Fruit fly (Drosophila melanogaster) whole organism, embryonic: ENCODE data around the gene Trf4-1.
A peak's percentile ranks its signal among the peaks of the same experiment; 100 is the strongest.

Experiments
- ATbp ChIP-seq: fragments of 200-800 bp; sonication (Bioruptor generic); optimal IDR thresholded peaks from 2 replicates; lab custom pipeline; 2017; ENCODE audit warnings: missing biosample characterization, mild to moderate bottlenecking, missing genetic modification characterization, missing genetic modification reagents
- CG10959 ChIP-seq: fragments of 200-800 bp; sonication (Bioruptor generic); IDR thresholded peaks from 2 replicates; pipeline ENCODE4 v1.3.6; 2022; ENCODE audit warnings: missing biosample characterization, missing genetic modification characterization
- CG11398 ChIP-seq: fragments of 200-800 bp; sonication (Bioruptor generic); optimal IDR thresholded peaks from 2 replicates; lab custom pipeline; 2016; ENCODE audit warnings: missing biosample characterization, missing genetic modification characterization
- CG11560 ChIP-seq: fragments of 200-800 bp; sonication (Bioruptor generic); IDR thresholded peaks from 3 replicates; pipeline ENCODE4 v1.3.6; 2022; ENCODE audit warnings: missing biosample characterization, missing genetic modification characterization
- CG12104 ChIP-seq: fragments of 200-800 bp; sonication (Bioruptor generic); optimal IDR thresholded peaks from 3 replicates; lab custom pipeline; 2016; ENCODE audit warnings: missing biosample characterization, missing genetic modification characterization
- CG12659 ChIP-seq: fragments of 200-800 bp; sonication (Bioruptor generic); optimal IDR thresholded peaks from 3 replicates; lab custom pipeline; 2017; ENCODE audit warnings: mild to moderate bottlenecking, missing biosample characterization, missing genetic modification reagents, missing genetic modification characterization
- CG13775 ChIP-seq: fragments of 200-800 bp; sonication (Bioruptor generic); optimal IDR thresholded peaks from 3 replicates; lab custom pipeline; 2017; ENCODE audit warnings: missing biosample characterization, mild to moderate bottlenecking, missing genetic modification characterization
- CG14441 ChIP-seq: fragments of 200-800 bp; sonication (Bioruptor generic); IDR thresholded peaks from 2 replicates; pipeline ENCODE4 v1.3.6; 2022; ENCODE audit warnings: missing biosample characterization, missing genetic modification characterization
- CG14860 ChIP-seq: fragments of 200-800 bp; sonication (Bioruptor generic); IDR thresholded peaks from 3 replicates; pipeline ENCODE4 v1.3.6; 2022; ENCODE audit warnings: missing biosample characterization, missing genetic modification characterization; ENCODE audit not compliant: partially characterized antibody
- CG15269 ChIP-seq: fragments of 200-800 bp; sonication (Bioruptor generic); optimal IDR thresholded peaks from 2 replicates; lab custom pipeline; 2018; ENCODE audit warnings: missing biosample characterization, mild to moderate bottlenecking, missing genetic modification characterization, moderate library complexity
- CG15514 ChIP-seq: fragments of 200-800 bp; sonication (Bioruptor generic); optimal IDR thresholded peaks from 3 replicates; lab custom pipeline; 2017; ENCODE audit warnings: missing biosample characterization, missing genetic modification characterization, mild to moderate bottlenecking, moderate library complexity, missing genetic modification reagents
- CG2199 ChIP-seq: fragments of 200-800 bp; sonication (Bioruptor generic); IDR thresholded peaks from 3 replicates; pipeline ENCODE4 v1.3.6; 2022; ENCODE audit warnings: missing biosample characterization, missing genetic modification characterization
- CG30431 ChIP-seq: fragments of 200-800 bp; sonication (Bioruptor generic); optimal IDR thresholded peaks from 2 replicates; lab custom pipeline; 2017; ENCODE audit warnings: missing biosample characterization, missing genetic modification characterization
- CG31224 ChIP-seq: fragments of 200-800 bp; sonication (Bioruptor generic); IDR thresholded peaks from 2 replicates; pipeline ENCODE4 v1.3.6; 2022; ENCODE audit warnings: missing biosample characterization, missing genetic modification characterization
- CG32767 ChIP-seq: fragments of 200-800 bp; sonication (Bioruptor generic); IDR thresholded peaks from 2 replicates; pipeline ENCODE4 v1.3.6; 2022; ENCODE audit warnings: missing biosample characterization, missing genetic modification characterization
- CG7271 ChIP-seq: fragments of 200-800 bp; sonication (Bioruptor generic); optimal IDR thresholded peaks from 2 replicates; lab custom pipeline; 2018; ENCODE audit warnings: missing biosample characterization, mild to moderate bottlenecking, missing genetic modification characterization, moderate library complexity
- CG9215 ChIP-seq: fragments of 200-800 bp; sonication (Bioruptor generic); IDR thresholded peaks from 2 replicates; pipeline ENCODE4 v1.3.6; 2022; ENCODE audit warnings: missing biosample characterization, missing genetic modification characterization
- CHES-1-like ChIP-seq: fragments of 200-800 bp; sonication (Bioruptor generic); optimal IDR thresholded peaks from 2 replicates; lab custom pipeline; 2016; ENCODE audit warnings: missing biosample characterization, missing genetic modification characterization
- Dad ChIP-seq: fragments of 200-800 bp; sonication (Bioruptor generic); optimal IDR thresholded peaks from 3 replicates; lab custom pipeline; 2016; ENCODE audit warnings: missing biosample characterization, missing genetic modification characterization
- Eip74EF ChIP-seq, 2 experiments: fragments of 200-800 bp in 1 of 2; fragments of >200 bp in 1 of 2; sonication (Bioruptor generic) in 1 of 2; optimal IDR thresholded peaks; 2 replicates each; lab custom pipeline; 2017 to 2019; ENCODE audit warnings: missing biosample characterization in 2 of 2, missing genetic modification characterization in 2 of 2, mild to moderate bottlenecking in 1 of 2, moderate library complexity in 1 of 2
- H2.0 ChIP-seq: fragments of 200-800 bp; sonication (Bioruptor generic); IDR thresholded peaks from 2 replicates; pipeline ENCODE4 v1.3.6; 2022; ENCODE audit warnings: missing biosample characterization, missing genetic modification characterization
- Hr3 ChIP-seq: fragments of 200-800 bp; sonication (Bioruptor generic); optimal IDR thresholded peaks from 3 replicates; lab custom pipeline; 2016; ENCODE audit warnings: missing biosample characterization, missing genetic modification characterization
- Hr78 ChIP-seq, 2 experiments: fragments of 200-800 bp in 1 of 2; fragments of >200 bp in 1 of 2; sonication (Bioruptor generic) in 1 of 2; optimal IDR thresholded peaks; 2 replicates each; lab custom pipeline; 2017 to 2019; ENCODE audit warnings: missing biosample characterization in 2 of 2, missing genetic modification characterization in 2 of 2, mild to moderate bottlenecking in 1 of 2, moderate library complexity in 1 of 2
- Optix ChIP-seq: fragments of 200-800 bp; sonication (Bioruptor generic); IDR thresholded peaks from 3 replicates; pipeline ENCODE4 v1.3.6; 2022; ENCODE audit warnings: missing biosample characterization, missing genetic modification characterization
- Six4 ChIP-seq: fragments of 200-800 bp; sonication (Bioruptor generic); optimal IDR thresholded peaks from 2 replicates; lab custom pipeline; 2016; ENCODE audit warnings: missing biosample characterization, missing genetic modification characterization
- Sry-δ ChIP-seq: fragments of 200-800 bp; sonication (Bioruptor generic); optimal IDR thresholded peaks from 2 replicates; lab custom pipeline; 2016; ENCODE audit warnings: missing biosample characterization, missing genetic modification characterization
- Vsx1 ChIP-seq: fragments of 200-800 bp; sonication (Bioruptor generic); optimal IDR thresholded peaks from 2 replicates; lab custom pipeline; 2017; ENCODE audit warnings: missing biosample characterization, mild to moderate bottlenecking, missing genetic modification characterization, missing genetic modification reagents
- ap ChIP-seq: fragments of 200-800 bp; sonication (Bioruptor generic); IDR thresholded peaks from 2 replicates; pipeline ENCODE4 v1.3.6; 2022; ENCODE audit warnings: missing biosample characterization, missing genetic modification characterization
- ara ChIP-seq: fragments of 200-800 bp; sonication (Bioruptor generic); IDR thresholded peaks from 2 replicates; pipeline ENCODE4 v1.3.6; 2022; ENCODE audit warnings: missing biosample characterization, missing genetic modification characterization
- az2 ChIP-seq: fragments of 200-800 bp; sonication (Bioruptor generic); optimal IDR thresholded peaks from 3 replicates; lab custom pipeline; 2016; ENCODE audit warnings: missing biosample characterization, missing genetic modification characterization
- bigmax ChIP-seq: fragments of 200-800 bp; sonication (Bioruptor generic); optimal IDR thresholded peaks from 2 replicates; lab custom pipeline; 2018; ENCODE audit warnings: missing biosample characterization, mild to moderate bottlenecking, missing genetic modification characterization
- br ChIP-seq: fragments of >200 bp; optimal IDR thresholded peaks from 2 replicates; lab custom pipeline; 2017
- cas ChIP-seq: fragments of 200-800 bp; sonication (Bioruptor generic); IDR thresholded peaks from 2 replicates; pipeline ENCODE4 v1.3.6; 2022; ENCODE audit warnings: missing biosample characterization, missing genetic modification characterization
- ftz-f1 ChIP-seq: fragments of 200-800 bp; sonication (Bioruptor generic); optimal IDR thresholded peaks from 2 replicates; lab custom pipeline; 2016; ENCODE audit warnings: missing biosample characterization, missing genetic modification characterization
- fu2 ChIP-seq: fragments of 200-800 bp; sonication (Bioruptor generic); optimal IDR thresholded peaks from 2 replicates; lab custom pipeline; 2016; ENCODE audit warnings: missing biosample characterization, missing genetic modification characterization
- gcm ChIP-seq: fragments of 200-800 bp; sonication (Bioruptor generic); optimal IDR thresholded peaks from 2 replicates; lab custom pipeline; 2019; ENCODE audit warnings: missing biosample characterization, mild to moderate bottlenecking, missing genetic modification characterization, moderate library complexity
- gsb ChIP-seq: fragments of 200-800 bp; sonication (Bioruptor generic); IDR thresholded peaks from 2 replicates; pipeline ENCODE4 v1.3.6; 2022; ENCODE audit warnings: missing biosample characterization, missing genetic modification characterization
- gt ChIP-seq: fragments of 200-800 bp; sonication (Bioruptor generic); IDR thresholded peaks from 2 replicates; pipeline ENCODE4 v1.3.6; 2022; ENCODE audit warnings: missing biosample characterization, missing genetic modification characterization
- her ChIP-seq: fragments of 200-800 bp; sonication (Bioruptor generic); optimal IDR thresholded peaks from 2 replicates; lab custom pipeline; 2016; ENCODE audit warnings: missing biosample characterization, missing genetic modification characterization
- hth ChIP-seq: fragments of >200 bp; optimal IDR thresholded peaks from 2 replicates; lab custom pipeline; 2017; ENCODE audit warnings: inconsistent platforms
- jumu ChIP-seq: fragments of 200-800 bp; sonication (Bioruptor generic); optimal IDR thresholded peaks from 3 replicates; lab custom pipeline; 2016; ENCODE audit warnings: missing biosample characterization, missing genetic modification characterization
- nom ChIP-seq: fragments of 200-800 bp; sonication (Bioruptor generic); optimal IDR thresholded peaks from 2 replicates; lab custom pipeline; 2017; ENCODE audit warnings: missing biosample characterization, missing genetic modification characterization, mild to moderate bottlenecking, moderate library complexity, missing genetic modification reagents
- pfk ChIP-seq: fragments of 200-800 bp; sonication (Bioruptor generic); optimal IDR thresholded peaks from 2 replicates; lab custom pipeline; 2018; ENCODE audit warnings: missing biosample characterization, mild to moderate bottlenecking, missing genetic modification characterization, moderate library complexity
- prd ChIP-seq, 3 experiments: fragments of >200 bp in 2 of 3; fragments of 200-800 bp in 1 of 3; sonication (Bioruptor generic) in 1 of 3; optimal IDR thresholded peaks in 2 of 3; IDR thresholded peaks in 1 of 3; 2 replicates in 2 of 3; 3 replicates in 1 of 3; pipeline versions ENCODE4 v1.3.6 to Lab custom; 2017 to 2022; ENCODE audit warnings: missing biosample characterization in 1 of 3, missing genetic modification characterization in 1 of 3
- row ChIP-seq: fragments of 200-800 bp; sonication (Bioruptor generic); IDR thresholded peaks from 3 replicates; pipeline ENCODE4 v1.3.6; 2022; ENCODE audit warnings: missing biosample characterization, missing genetic modification characterization
- sob ChIP-seq: fragments of 200-800 bp; sonication (Bioruptor generic); IDR thresholded peaks from 2 replicates; pipeline ENCODE4 v1.3.6; 2022; ENCODE audit warnings: missing biosample characterization, missing genetic modification characterization
- tup ChIP-seq: fragments of 200-800 bp; sonication (Bioruptor generic); optimal IDR thresholded peaks from 2 replicates; lab custom pipeline; 2016; ENCODE audit warnings: missing biosample characterization, mild to moderate bottlenecking, missing genetic modification characterization, moderate library complexity
- zf30C ChIP-seq: fragments of 200-800 bp; sonication (Bioruptor generic); optimal IDR thresholded peaks from 3 replicates; lab custom pipeline; 2018; ENCODE audit warnings: missing biosample characterization, mild to moderate bottlenecking, missing genetic modification characterization
- zfh2 ChIP-seq: fragments of 200-800 bp; sonication (Bioruptor generic); optimal IDR thresholded peaks from 2 replicates; lab custom pipeline; 2016; ENCODE audit warnings: missing biosample characterization, missing genetic modification characterization

Trf4-1 gene

DNA sequence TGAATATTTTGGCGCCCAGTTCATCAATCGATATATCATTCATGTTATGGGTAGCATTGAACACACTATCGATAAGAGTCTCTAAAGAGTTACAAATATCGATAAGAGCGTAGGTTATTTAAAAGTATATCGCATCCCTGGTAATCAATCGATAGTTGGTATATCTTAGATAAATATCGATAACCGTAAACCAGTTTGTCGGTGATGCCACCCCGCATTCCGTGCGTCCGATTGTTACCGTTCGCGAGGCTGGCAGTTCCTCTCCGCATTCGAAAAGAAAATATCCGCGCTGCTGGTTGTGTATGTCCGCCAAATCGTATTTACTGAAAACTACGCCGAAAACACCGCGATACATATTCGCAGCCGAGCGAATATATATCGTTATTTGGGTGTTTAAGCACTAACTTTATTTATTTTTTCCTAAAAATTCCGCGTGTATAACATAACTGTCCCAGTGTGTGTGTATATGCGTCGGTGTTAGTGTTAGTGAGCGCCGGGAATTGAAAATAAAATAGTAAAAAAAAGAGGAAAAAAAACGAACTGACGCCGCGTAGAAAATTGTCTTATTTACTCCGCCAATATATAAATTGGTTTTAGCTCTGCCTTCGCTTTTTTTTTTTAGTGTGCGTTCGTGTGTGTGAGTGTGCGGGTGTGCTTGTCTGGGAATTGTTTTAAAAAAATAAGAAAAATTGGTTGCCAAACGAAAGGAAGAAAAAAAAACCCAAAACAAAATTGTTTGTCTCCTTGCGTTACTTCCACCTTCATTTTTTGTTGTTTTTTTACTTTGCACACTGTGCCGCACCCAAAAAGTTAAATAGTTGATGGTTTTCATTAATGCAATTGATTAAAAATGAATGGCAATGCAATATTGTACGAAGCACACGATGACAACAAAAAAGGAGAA is 42.7 kb upstream of the Trf4-1 start, which contains the start of gene Nrg (continued):
- TF ChIP-seq Eip74EF (GFP tag; optimal IDR thresholded peaks at IDR 0.05; lab: Kevin White, UChicago) (peak in 1 of 2 experiments; percentile 24), gt (GFP tag; lab: Robert Waterston, UW) (no peak), CG2199 (GFP tag; lab: Robert Waterston, UW) (peak; percentile 37; the same call in 1 of the 3 replicates), tup (GFP tag; lab: Kevin White, UChicago) (no peak), CG12659 (GFP tag; lab: Kevin White, UChicago) (peak; percentile 79), Dad (GFP tag; lab: Kevin White, UChicago) (peak; percentile 33), hth (lab: Kevin White, UChicago) (no peak), H2.0 (GFP tag; lab: Robert Waterston, UW) (no peak), zfh2 (GFP tag; lab: Kevin White, UChicago) (no peak), CG15269 (tag; lab: Kevin White, UChicago) (peak; percentile 41), prd (optimal IDR thresholded peaks at IDR 0.05; lab: Kevin White, UChicago) (no peak), prd (GFP tag; IDR thresholded peaks at IDR 0.05; lab: Robert Waterston, UW) (no peak), ap (GFP tag; lab: Robert Waterston, UW) (no peak), cas (GFP tag; lab: Robert Waterston, UW) (no peak), Hr3 (GFP tag; lab: Kevin White, UChicago) (no peak), CG11560 (tag; lab: Robert Waterston, UW) (peak; percentile 62; the same call in 1 of the 3 replicates), Hr78 (GFP tag; optimal IDR thresholded peaks at IDR 0.05; lab: Kevin White, UChicago) (no peak), Optix (no peak), CHES-1-like (GFP tag; lab: Kevin White, UChicago) (no peak), pfk (GFP tag; lab: Kevin White, UChicago) (peak; percentile 47), CG13775 (peak; percentile 35), ATbp (GFP tag; lab: Kevin White, UChicago) (peak; percentile 10), CG10959 (GFP tag; lab: Robert Waterston, UW) (no peak), CG11398 (peak; percentile 40), CG9215 (GFP tag; lab: Robert Waterston, UW) (no peak; the same call in none of the 2 replicates), jumu (GFP tag; lab: Kevin White, UChicago) (no peak), br (lab: Kevin White, UChicago) (no peak), row (GFP tag; lab: Robert Waterston, UW) (peak; percentile 50), CG14441 (GFP tag; lab: Robert Waterston, UW) (no peak), Vsx1 (peak; percentile 51), gsb (GFP tag; lab: Robert Waterston, UW) (no peak), gcm (GFP tag; lab: Kevin White, UChicago) (peak; percentile 14), CG14860 (peak; percentile 98), Six4 (GFP tag; lab: Kevin White, UChicago) (no peak), her (GFP tag; lab: Kevin White, UChicago) (peak; percentile 7), bigmax (GFP tag; lab: Kevin White, UChicago) (peak; percentile 35), zf30C (GFP tag; lab: Kevin White, UChicago) (no peak), nom (GFP tag; lab: Kevin White, UChicago) (peak; percentile 40), CG31224 (GFP tag; lab: Robert Waterston, UW) (no peak), CG32767 (no peak), CG30431 (GFP tag; lab: Kevin White, UChicago) (no peak), CG7271 (tag; lab: Kevin White, UChicago) (no peak), CG12104 (GFP tag; lab: Kevin White, UChicago) (no peak), CG15514 (GFP tag; lab: Kevin White, UChicago) (peak; percentile 91), sob (peak; percentile 61), fu2 (GFP tag; lab: Kevin White, UChicago) (no peak), ara (GFP tag; lab: Robert Waterston, UW) (no peak), Sry-δ (GFP tag; lab: Kevin White, UChicago) (peak; percentile 93), az2 (GFP tag; lab: Kevin White, UChicago) (no peak), ftz-f1 (GFP tag; lab: Kevin White, UChicago) (peak; percentile 15)
